Fruit fly (Drosophila melanogaster) whole organism, embryonic: Measurements from ENCODE around the gene CG32452.

ENCODE experiments used
- BEAF-32 ChIP-seq: fragments of 200-800 bp; sonication (Bioruptor generic); optimal IDR thresholded peaks from 3 replicates; lab custom pipeline; 2017; ENCODE audit warnings: missing biosample characterization, missing genetic modification characterization, mild to moderate bottlenecking, moderate library complexity, missing genetic modification reagents
- Blimp-1 ChIP-seq: fragments of 200-800 bp; sonication (Bioruptor generic); optimal IDR thresholded peaks from 3 replicates; lab custom pipeline; 2018; ENCODE audit warnings: missing biosample characterization, missing genetic modification characterization, mild to moderate bottlenecking, moderate library complexity, missing genetic modification reagents
- CG10209 ChIP-seq: fragments of 200-800 bp; sonication (Bioruptor generic); optimal IDR thresholded peaks from 3 replicates; lab custom pipeline; 2017; ENCODE audit warnings: missing biosample characterization, mild to moderate bottlenecking, missing genetic modification characterization, missing genetic modification reagents
- CG13624 ChIP-seq: fragments of 200-800 bp; sonication (Bioruptor generic); optimal IDR thresholded peaks from 2 replicates; lab custom pipeline; 2016; ENCODE audit warnings: missing biosample characterization, missing genetic modification characterization
- CG15011 ChIP-seq: fragments of 200-800 bp; sonication (Bioruptor generic); optimal IDR thresholded peaks from 3 replicates; lab custom pipeline; 2018; ENCODE audit warnings: missing biosample characterization, mild to moderate bottlenecking, missing genetic modification characterization
- CG16815 ChIP-seq: fragments of 200-800 bp; sonication (Bioruptor generic); optimal IDR thresholded peaks from 3 replicates; lab custom pipeline; 2017; ENCODE audit warnings: missing biosample characterization, mild to moderate bottlenecking, missing genetic modification characterization
- CG16863 ChIP-seq: fragments of 200-800 bp; sonication (Bioruptor generic); optimal IDR thresholded peaks from 3 replicates; lab custom pipeline; 2016; ENCODE audit warnings: missing biosample characterization, missing genetic modification characterization
- CG17612 ChIP-seq: fragments of 200-800 bp; sonication (Bioruptor generic); IDR thresholded peaks from 2 replicates; pipeline ENCODE4 v1.3.6; 2022; ENCODE audit warnings: missing biosample characterization, missing genetic modification characterization
- CG18599 ChIP-seq: fragments of 200-800 bp; sonication (Bioruptor generic); optimal IDR thresholded peaks from 3 replicates; lab custom pipeline; 2017; ENCODE audit warnings: missing biosample characterization, missing genetic modification characterization, mild to moderate bottlenecking, moderate library complexity, missing genetic modification reagents
- CG31224 ChIP-seq: fragments of 200-800 bp; sonication (Bioruptor generic); IDR thresholded peaks from 2 replicates; pipeline ENCODE4 v1.3.6; 2022; ENCODE audit warnings: missing biosample characterization, missing genetic modification characterization
- CG3163 ChIP-seq: fragments of 200-800 bp; sonication (Bioruptor generic); optimal IDR thresholded peaks from 3 replicates; lab custom pipeline; 2016; ENCODE audit warnings: missing biosample characterization, missing genetic modification characterization
- CG3407 ChIP-seq: fragments of 200-800 bp; sonication (Bioruptor generic); optimal IDR thresholded peaks from 2 replicates; lab custom pipeline; 2018; ENCODE audit warnings: missing biosample characterization, mild to moderate bottlenecking, missing genetic modification characterization
- CG3995 ChIP-seq: fragments of 200-800 bp; sonication (Bioruptor generic); optimal IDR thresholded peaks from 3 replicates; lab custom pipeline; 2016; ENCODE audit warnings: missing biosample characterization, missing genetic modification characterization
- CG4360 ChIP-seq: fragments of 200-800 bp; sonication (Bioruptor generic); IDR thresholded peaks from 2 replicates; pipeline ENCODE4 v1.3.6; 2022; ENCODE audit warnings: missing biosample characterization, missing genetic modification characterization
- CG4424 ChIP-seq: fragments of 200-800 bp; sonication (Bioruptor generic); optimal IDR thresholded peaks from 3 replicates; lab custom pipeline; 2016; ENCODE audit warnings: missing biosample characterization, missing genetic modification characterization
- CG5245 ChIP-seq: fragments of 200-800 bp; sonication (Bioruptor generic); optimal IDR thresholded peaks from 3 replicates; lab custom pipeline; 2016; ENCODE audit warnings: missing biosample characterization, missing genetic modification characterization
- CG7786 ChIP-seq: fragments of 200-800 bp; sonication (Bioruptor generic); optimal IDR thresholded peaks from 2 replicates; lab custom pipeline; 2016; ENCODE audit warnings: missing biosample characterization, missing genetic modification characterization
- CG7963 ChIP-seq: fragments of 200-800 bp; sonication (Bioruptor generic); IDR thresholded peaks from 3 replicates; pipeline ENCODE4 v1.3.6; 2022; ENCODE audit warnings: missing biosample characterization, missing genetic modification characterization; ENCODE audit not compliant: partially characterized antibody
- D19A ChIP-seq: fragments of 200-800 bp; optimal IDR thresholded peaks from 3 replicates; lab custom pipeline; 2019; ENCODE audit warnings: missing biosample characterization, mild to moderate bottlenecking, missing genetic modification characterization, moderate library complexity
- Dfd ChIP-seq, 2 experiments: fragments of >200 bp; optimal IDR thresholded peaks; 2 replicates each; lab custom pipeline; 2017; ENCODE audit warnings: missing biosample characterization in 2 of 2, missing genetic modification characterization in 2 of 2
- Dip3 ChIP-seq: fragments of 200-800 bp; sonication (Bioruptor generic); optimal IDR thresholded peaks from 3 replicates; lab custom pipeline; 2016; ENCODE audit warnings: missing biosample characterization, missing genetic modification characterization
- Dref ChIP-seq: fragments of 200-800 bp; sonication (Bioruptor generic); IDR thresholded peaks from 2 replicates; pipeline ENCODE4 v1.3.6; 2022; ENCODE audit warnings: missing biosample characterization, missing genetic modification characterization
- ERR ChIP-seq: fragments of 200-800 bp; sonication (Bioruptor generic); optimal IDR thresholded peaks from 2 replicates; lab custom pipeline; 2016; ENCODE audit warnings: missing biosample characterization, missing genetic modification characterization
- Eip74EF ChIP-seq, 2 experiments: fragments of 200-800 bp in 1 of 2; fragments of >200 bp in 1 of 2; sonication (Bioruptor generic) in 1 of 2; optimal IDR thresholded peaks; 2 replicates each; lab custom pipeline; 2017 to 2019; ENCODE audit warnings: missing biosample characterization in 2 of 2, missing genetic modification characterization in 2 of 2, mild to moderate bottlenecking in 1 of 2, moderate library complexity in 1 of 2
- Lpt ChIP-seq: fragments of >200 bp; optimal IDR thresholded peaks from 2 replicates; lab custom pipeline; 2018; ENCODE audit warnings: missing biosample characterization, missing genetic modification characterization
- MTF-1 ChIP-seq: fragments of 200-800 bp; sonication (Bioruptor generic); optimal IDR thresholded peaks from 2 replicates; lab custom pipeline; 2018; ENCODE audit warnings: missing biosample characterization, mild to moderate bottlenecking, missing genetic modification characterization, borderline replicate concordance
- Nf-YA ChIP-seq: fragments of 200-800 bp; sonication (Bioruptor generic); IDR thresholded peaks from 2 replicates; pipeline ENCODE4 v1.3.6; 2022; ENCODE audit warnings: missing biosample characterization, missing genetic modification characterization
- Nf-YB ChIP-seq: fragments of 200-800 bp; sonication (Bioruptor generic); optimal IDR thresholded peaks from 3 replicates; lab custom pipeline; 2019; ENCODE audit warnings: missing biosample characterization, mild to moderate bottlenecking, missing genetic modification characterization, moderate library complexity
- Rfx ChIP-seq: fragments of 200-800 bp; sonication (Bioruptor generic); IDR thresholded peaks from 2 replicates; pipeline ENCODE4 v1.3.6; 2022; ENCODE audit warnings: missing biosample characterization, missing genetic modification characterization
- Sry-δ ChIP-seq: fragments of 200-800 bp; sonication (Bioruptor generic); optimal IDR thresholded peaks from 2 replicates; lab custom pipeline; 2016; ENCODE audit warnings: missing biosample characterization, missing genetic modification characterization
- bbx ChIP-seq: fragments of 200-800 bp; sonication (Bioruptor generic); IDR thresholded peaks from 2 replicates; pipeline ENCODE4 v1.3.6; 2022; ENCODE audit warnings: missing biosample characterization, missing genetic modification characterization; ENCODE audit not compliant: partially characterized antibody
- cg ChIP-seq: fragments of 200-800 bp; sonication (Bioruptor generic); optimal IDR thresholded peaks from 3 replicates; lab custom pipeline; 2019; ENCODE audit warnings: missing biosample characterization, mild to moderate bottlenecking, missing genetic modification characterization, moderate library complexity
- dysf ChIP-seq: fragments of 200-800 bp; sonication (Bioruptor generic); IDR thresholded peaks from 3 replicates; pipeline ENCODE4 v1.3.6; 2022; ENCODE audit warnings: missing biosample characterization, missing genetic modification characterization
- esg ChIP-seq: fragments of 200-800 bp; sonication (Bioruptor generic); conservative IDR thresholded peaks from 2 replicates; pipeline ENCODE4 v1.3.6; 2022; ENCODE audit warnings: missing biosample characterization, missing genetic modification characterization
- exex ChIP-seq: fragments of 200-800 bp; sonication (Bioruptor generic); optimal IDR thresholded peaks from 4 replicates; lab custom pipeline; 2018; ENCODE audit warnings: missing biosample characterization, mild to moderate bottlenecking, missing genetic modification characterization, moderate library complexity
- fd102C ChIP-seq: fragments of 200-800 bp; sonication (Bioruptor generic); optimal IDR thresholded peaks from 2 replicates; lab custom pipeline; 2018; ENCODE audit warnings: missing biosample characterization, mild to moderate bottlenecking, missing genetic modification characterization, moderate library complexity
- fd96Cb ChIP-seq: fragments of 200-800 bp; sonication (Bioruptor generic); optimal IDR thresholded peaks from 2 replicates; lab custom pipeline; 2018; ENCODE audit warnings: missing biosample characterization, mild to moderate bottlenecking, missing genetic modification characterization, moderate library complexity
- gsb ChIP-seq: fragments of 200-800 bp; sonication (Bioruptor generic); IDR thresholded peaks from 2 replicates; pipeline ENCODE4 v1.3.6; 2022; ENCODE audit warnings: missing biosample characterization, missing genetic modification characterization
- jigr1 ChIP-seq: fragments of 200-800 bp; sonication (Bioruptor generic); IDR thresholded peaks from 3 replicates; pipeline ENCODE4 v1.3.6; 2022; ENCODE audit warnings: missing biosample characterization, missing genetic modification characterization
- jing ChIP-seq: fragments of 200-800 bp; sonication (Bioruptor generic); optimal IDR thresholded peaks from 2 replicates; lab custom pipeline; 2018; ENCODE audit warnings: missing biosample characterization, mild to moderate bottlenecking, missing genetic modification characterization
- kah ChIP-seq: fragments of 200-800 bp; sonication (Bioruptor generic); optimal IDR thresholded peaks from 2 replicates; lab custom pipeline; 2018; ENCODE audit warnings: missing biosample characterization, mild to moderate bottlenecking, missing genetic modification characterization
- lbe ChIP-seq: fragments of 200-800 bp; sonication (Bioruptor generic); optimal IDR thresholded peaks from 2 replicates; lab custom pipeline; 2016; ENCODE audit warnings: missing biosample characterization, mild to moderate bottlenecking, missing genetic modification characterization
- lmd ChIP-seq: fragments of 200-800 bp; sonication (Bioruptor generic); IDR thresholded peaks from 2 replicates; pipeline ENCODE4 v1.3.6; 2022; ENCODE audit warnings: missing biosample characterization, missing genetic modification characterization
- nerfin-2 ChIP-seq: fragments of 200-800 bp; sonication (Bioruptor generic); IDR thresholded peaks from 2 replicates; pipeline ENCODE4 v1.3.6; 2022; ENCODE audit warnings: missing biosample characterization, missing genetic modification characterization; ENCODE audit not compliant: partially characterized antibody
- pho ChIP-seq: fragments of 200-800 bp; sonication (Bioruptor generic); optimal IDR thresholded peaks from 2 replicates; lab custom pipeline; 2016; ENCODE audit warnings: missing biosample characterization, missing genetic modification characterization
- repo ChIP-seq: fragments of 200-800 bp; sonication (Bioruptor generic); optimal IDR thresholded peaks from 2 replicates; lab custom pipeline; 2016; ENCODE audit warnings: missing biosample characterization, missing genetic modification characterization
- tin ChIP-seq: fragments of 200-800 bp; sonication (Bioruptor generic); optimal IDR thresholded peaks from 3 replicates; lab custom pipeline; 2016; ENCODE audit warnings: missing biosample characterization, missing genetic modification characterization
- trh ChIP-seq: fragments of 200-800 bp; sonication (Bioruptor generic); optimal IDR thresholded peaks from 2 replicates; lab custom pipeline; 2016; ENCODE audit warnings: missing biosample characterization, missing genetic modification characterization
- zfh2 ChIP-seq: fragments of 200-800 bp; sonication (Bioruptor generic); optimal IDR thresholded peaks from 2 replicates; lab custom pipeline; 2016; ENCODE audit warnings: missing biosample characterization, missing genetic modification characterization

The CG32452 gene

DNA sequence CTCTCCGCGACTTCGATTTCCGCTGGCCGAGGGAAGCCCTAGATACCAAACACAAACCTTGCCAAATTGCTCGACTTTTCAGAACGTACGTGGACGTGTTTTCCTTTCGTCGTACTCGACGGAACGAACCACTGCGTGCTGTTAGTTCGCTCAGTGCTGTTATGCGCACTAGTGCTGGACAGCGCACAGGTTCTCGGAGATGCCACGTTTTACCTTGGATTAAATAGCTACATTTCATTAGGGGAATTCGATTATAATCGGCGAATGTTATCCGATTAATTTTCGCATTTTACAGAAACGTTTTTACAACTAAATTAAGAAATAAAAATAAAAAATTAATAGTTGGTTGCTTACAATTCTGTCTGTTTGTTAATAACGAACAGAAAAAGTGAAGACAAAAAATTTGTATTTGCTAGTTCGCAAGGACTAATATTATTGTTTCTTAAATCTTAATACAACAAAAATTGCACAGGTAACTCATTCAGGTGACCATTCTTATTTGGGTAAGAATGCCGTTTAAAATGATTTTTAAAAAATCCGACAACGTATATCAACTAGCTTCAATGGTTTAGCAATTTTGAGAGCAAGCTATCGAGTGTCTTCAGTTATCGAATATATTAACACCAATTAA, at the start of gene CG32452, which contains the start of gene ArfGAP3 (continued):
- TF ChIP-seq CG13624 (GFP tag; lab: Kevin White, UChicago), result peak; percentile 54
- peak; percentile 70 for TF ChIP-seq CG10209 (GFP tag; lab: Kevin White, UChicago)
- peak; percentile 50 for TF ChIP-seq MTF-1
- no peak for TF ChIP-seq Dfd (GFP tag; optimal IDR thresholded peaks at IDR 0.05; lab: Kevin White, UChicago)
- no peak for TF ChIP-seq nerfin-2 (GFP tag; lab: Robert Waterston, UW)
- TF ChIP-seq BEAF-32 (GFP tag; lab: Kevin White, UChicago), result peak; percentile 75
- no peak for TF ChIP-seq jigr1
- peak; percentile 45 for TF ChIP-seq CG3407
- no peak for TF ChIP-seq CG4360
- TF ChIP-seq Lpt (GFP tag; lab: Kevin White, UChicago), result no peak
- peak; percentile 56 for TF ChIP-seq Sry-δ
- TF ChIP-seq Nf-YB, result peak; percentile 52
- TF ChIP-seq Blimp-1 (GFP tag; lab: Kevin White, UChicago), result peak; percentile 68
- TF ChIP-seq Dref, result peak; percentile 67
- 0 out of 2 replicates have a peak, but pooled peaks have one; percentile 22 for TF ChIP-seq CG17612 (GFP tag; lab: Robert Waterston, UW)
- no peak for TF ChIP-seq Nf-YA (GFP tag; lab: Robert Waterston, UW)
- peak; percentile 30 for TF ChIP-seq CG5245 (GFP tag; lab: Kevin White, UChicago)
- no peak for TF ChIP-seq repo (GFP tag; lab: Kevin White, UChicago)
- peak; percentile 51; the same call in 1 of the 2 replicates for TF ChIP-seq esg (GFP tag; lab: Robert Waterston, UW)
- TF ChIP-seq ERR (GFP tag; lab: Kevin White, UChicago), result peak; percentile 34
- peak; percentile 66 for TF ChIP-seq D19A (tag; lab: Kevin White, UChicago)
- TF ChIP-seq dysf (GFP tag; lab: Robert Waterston, UW), result peak; percentile 70; the same call in 2 of the 3 replicates
- peak; percentile 80 for TF ChIP-seq zfh2 (GFP tag; lab: Kevin White, UChicago)
- TF ChIP-seq pho, result peak; percentile 74
- TF ChIP-seq Rfx (GFP tag; lab: Robert Waterston, UW), result peak; percentile 86
- peak; percentile 72 for TF ChIP-seq tin (GFP tag; lab: Kevin White, UChicago)
- TF ChIP-seq CG18599, result peak; percentile 70
- peak; percentile 51 for TF ChIP-seq CG16815 (GFP tag; lab: Kevin White, UChicago)
- no peak for TF ChIP-seq trh (GFP tag; lab: Kevin White, UChicago)
- no peak for TF ChIP-seq CG16863 (GFP tag; lab: Kevin White, UChicago)
- TF ChIP-seq Dip3 (GFP tag; lab: Kevin White, UChicago), result peak; percentile 57
- TF ChIP-seq CG15011, result peak; percentile 21
- TF ChIP-seq CG4424 (GFP tag; lab: Kevin White, UChicago), result peak; percentile 77
- TF ChIP-seq lmd (GFP tag; lab: Robert Waterston, UW), result peak; percentile 66
- peak in 1 of 2 experiments; percentile 50 for TF ChIP-seq Eip74EF (GFP tag; optimal IDR thresholded peaks at IDR 0.05; lab: Kevin White, UChicago)
- TF ChIP-seq cg (GFP tag; lab: Kevin White, UChicago), result no peak
- peak; percentile 20 for TF ChIP-seq CG3163 (GFP tag; lab: Kevin White, UChicago)
- TF ChIP-seq kah (GFP tag; lab: Kevin White, UChicago), result peak; percentile 61
- peak; percentile 39 for TF ChIP-seq CG7786 (GFP tag; lab: Kevin White, UChicago)
- TF ChIP-seq fd96Cb (tag; lab: Kevin White, UChicago), result peak; percentile 64
- TF ChIP-seq jing (GFP tag; lab: Kevin White, UChicago), result no peak
- TF ChIP-seq lbe (GFP tag; lab: Kevin White, UChicago), result peak; percentile 31
- TF ChIP-seq CG7963 (GFP tag; lab: Robert Waterston, UW), result no peak
- TF ChIP-seq CG3995 (GFP tag; lab: Kevin White, UChicago), result peak; percentile 39
- peak; percentile 41; the same call in 1 of the 2 replicates for TF ChIP-seq CG31224 (GFP tag; lab: Robert Waterston, UW)
- TF ChIP-seq fd102C (GFP tag; lab: Kevin White, UChicago), result no peak
- 0 out of 2 replicates have a peak, but pooled peaks have one; percentile 30 for TF ChIP-seq gsb
- peak; percentile 26; the same call in 1 of the 2 replicates for TF ChIP-seq bbx (GFP tag; lab: Robert Waterston, UW)
- peak; percentile 47 for TF ChIP-seq exex (tag; lab: Kevin White, UChicago)
